Fruit fly (Drosophila melanogaster): ENCODE data around the gene CG15036.

dm6 chrX:7416953-7417352, 7.7 kb downstream of the CG15036 start, which contains the start of gene CG34337:
- TF ChIP-seq insv (optimal IDR thresholded peaks at IDR 0.05) (no peak), psq (optimal IDR thresholded peaks at IDR 0.05) (no peak), ttk (optimal IDR thresholded peaks at IDR 0.05) (no peak), h (optimal IDR thresholded peaks at IDR 0.05) (no peak), Sin3A (optimal IDR thresholded peaks at IDR 0.05) (no peak), Myc (optimal IDR thresholded peaks at IDR 0.05) (no peak)
